Worm (Caenorhabditis elegans): ENCODE data around the gene C28A5.1.

- TF ChIP-seq ZK546.5 (tag; optimal IDR thresholded peaks at IDR 0.05) (no peak), duxl-1 (tag; optimal IDR thresholded peaks at IDR 0.05; ENCODE audit: poor library complexity) (no peak), ceh-62 (tag; optimal IDR thresholded peaks at IDR 0.05) (no peak), daf-16 (GFP tag; optimal IDR thresholded peaks at IDR 0.05) (no peak), daf-16 (tag; optimal IDR thresholded peaks at IDR 0.05) (no peak)
Measured at ce11 chrIII:4391938-4392337, 42.2 kb downstream of the C28A5.1 start.

Measured in whole organism, L4 larva.